ENCODE assay signal across 2 worm cellular contexts in genomic region chrIV:8816029-8816428, ce11.
A peak's percentile ranks its signal among the peaks of the same experiment; 100 is the strongest.
TF ChIP-seq lines count a peak whose summit lies in the region.

grsp-2 (plus strand) TSS chrIV:8816329.

TF ChIP-seq in whole organism, L1 larva, 84 proteins besides CTCF, POLR2A, EP300 and RAD21:
- TF ChIP-seq mep-1 (tag; optimal IDR thresholded peaks at IDR 0.05; lab: Kevin White, UChicago), result no peak
- no peak for TF ChIP-seq tlp-1 (tag; optimal IDR thresholded peaks at IDR 0.05; lab: Kevin White, UChicago)
- no peak for TF ChIP-seq lir-3 (tag; optimal IDR thresholded peaks at IDR 0.05; lab: Kevin White, UChicago; ENCODE audit: poor library complexity)
- TF ChIP-seq dpl-1 (GFP tag; optimal IDR thresholded peaks at IDR 0.05; lab: Kevin White, UChicago), result no peak
- TF ChIP-seq fos-1 (tag; optimal IDR thresholded peaks at IDR 0.05; lab: Kevin White, UChicago), result no peak
- no peak for TF ChIP-seq isw-1 (GFP tag; IDR thresholded peaks at IDR 0.05; lab: Robert Waterston, UW)
- no peak for TF ChIP-seq zip-4 (GFP tag; optimal IDR thresholded peaks at IDR 0.05; lab: Kevin White, UChicago)
- no peak for TF ChIP-seq sptf-1 (tag; optimal IDR thresholded peaks at IDR 0.05; lab: Kevin White, UChicago)
- no peak for TF ChIP-seq unc-62 (GFP tag; optimal IDR thresholded peaks at IDR 0.05; lab: Kevin White, UChicago)
- TF ChIP-seq lin-15B (tag; optimal IDR thresholded peaks at IDR 0.05; lab: Kevin White, UChicago), result no peak
- TF ChIP-seq ceh-88 (GFP tag; IDR thresholded peaks at IDR 0.05; lab: Robert Waterston, UW), result no peak
- TF ChIP-seq snu-23 (GFP tag; optimal IDR thresholded peaks at IDR 0.05; lab: Kevin White, UChicago), result peak; percentile 2
- TF ChIP-seq pag-3 (tag; optimal IDR thresholded peaks at IDR 0.05; lab: Kevin White, UChicago; ENCODE audit: borderline replicate concordance, insufficient read depth), result no peak
- no peak for TF ChIP-seq lin-35 (GFP tag; optimal IDR thresholded peaks at IDR 0.05; lab: Kevin White, UChicago)
- no peak for TF ChIP-seq tbx-2 (tag; optimal IDR thresholded peaks at IDR 0.05; lab: Kevin White, UChicago)
- no peak for TF ChIP-seq rnt-1 (tag; optimal IDR thresholded peaks at IDR 0.05; lab: Kevin White, UChicago)
- no peak for TF ChIP-seq snpc-4 (tag; optimal IDR thresholded peaks at IDR 0.05; lab: Kevin White, UChicago)
- TF ChIP-seq elt-3 (tag; optimal IDR thresholded peaks at IDR 0.05; lab: Kevin White, UChicago), result peak in 1 of 6 experiments; percentile 1
- TF ChIP-seq nhr-85 (tag; lab: Kevin White, UChicago), result peak; percentile 71
- TF ChIP-seq pax-3 (tag; optimal IDR thresholded peaks at IDR 0.05; lab: Kevin White, UChicago), result no peak
- TF ChIP-seq fkh-8 (tag; optimal IDR thresholded peaks at IDR 0.05; lab: Kevin White, UChicago), result no peak
- TF ChIP-seq nhr-71 (tag; optimal IDR thresholded peaks at IDR 0.05; lab: Kevin White, UChicago), result peak; percentile 5
- no peak for TF ChIP-seq lin-39 (tag; optimal IDR thresholded peaks at IDR 0.05; lab: Kevin White, UChicago)
- TF ChIP-seq ceh-63 (GFP tag; optimal IDR thresholded peaks at IDR 0.05; lab: Kevin White, UChicago), result no peak
- no peak for TF ChIP-seq nhr-19 (GFP tag; conservative IDR thresholded peaks at IDR 0.05; lab: Robert Waterston, UW)
- TF ChIP-seq blmp-1 (tag; optimal IDR thresholded peaks at IDR 0.05; lab: Kevin White, UChicago), result peak; percentile 11
- TF ChIP-seq vab-15 (tag; optimal IDR thresholded peaks at IDR 0.05; lab: Kevin White, UChicago), result no peak
- TF ChIP-seq skn-1 (tag; optimal IDR thresholded peaks at IDR 0.05; lab: Kevin White, UChicago), result no peak
- TF ChIP-seq sup-37 (GFP tag; optimal IDR thresholded peaks at IDR 0.05; lab: Kevin White, UChicago), result no peak

TF ChIP-seq in whole organism, L2 larva, 48 proteins besides CTCF, POLR2A, EP300 and RAD21:
- TF ChIP-seq sma-3 (GFP tag; optimal IDR thresholded peaks at IDR 0.05; lab: Kevin White, UChicago), result peak; percentile 35
- no peak for TF ChIP-seq elt-1 (tag; optimal IDR thresholded peaks at IDR 0.05; lab: Kevin White, UChicago)

Comparison
In these comparisons a context has a peak if more than half of its experiments do, and no peak if none do; other contexts are left out.
1. Of the 22 proteins assayed by ChIP-seq in both whole organism, L1 larva and whole organism, L2 larva: peak only in whole organism, L1 larva: blmp-1; only in whole organism, L2 larva: none; in both: none; in neither: 20; mixed calls (peak in some experiments, not most) for 1.